Worm (Caenorhabditis elegans) whole organism, early embryonic: ENCODE data around the gene ZC504.1.

Experiments used
- B0310.2 ChIP-seq: sonication (generic microtip); optimal IDR thresholded peaks from 2 replicates; lab custom pipeline; 2016; ENCODE audit warnings: mild to moderate bottlenecking, missing genetic modification characterization, missing compliant biosample characterization
- ama-1 ChIP-seq: fragments of 150-350 bp; optimal IDR thresholded peaks from 2 replicates; lab custom pipeline; 2014
- flt-1 ChIP-seq: fragments of 200-800 bp; sonication (Bioruptor generic); IDR thresholded peaks from 2 replicates; pipeline ENCODE4 v1.3.6; 2022; ENCODE audit warnings: missing genetic modification characterization, missing compliant biosample characterization
- pes-1 ChIP-seq: fragments of 200-800 bp; sonication (Bioruptor generic); IDR thresholded peaks from 2 replicates; pipeline ENCODE4 v1.3.6; 2022; ENCODE audit warnings: missing genetic modification reagents, missing genetic modification characterization, missing compliant biosample characterization
- sea-1 ChIP-seq: fragments of 200-800 bp; sonication (Bioruptor generic); conservative IDR thresholded peaks from 2 replicates; pipeline ENCODE4 v1.3.6; 2022; ENCODE audit warnings: missing genetic modification characterization, missing compliant biosample characterization

- TF ChIP-seq flt-1 (GFP tag; lab: Robert Waterston, UW) (0 out of 2 replicates have a peak, but pooled peaks have one; percentile 26), sea-1 (GFP tag; lab: Robert Waterston, UW) (no peak), pes-1 (no peak), B0310.2 (no peak), ama-1 (no peak)
Observed at ce11 chrX:10377663-10378062, 29.3 kb upstream of the ZC504.1 start.
